Fruit fly (Drosophila melanogaster): ENCODE data around the gene nAChRbeta2.

nAChRbeta2 gene

DNA sequence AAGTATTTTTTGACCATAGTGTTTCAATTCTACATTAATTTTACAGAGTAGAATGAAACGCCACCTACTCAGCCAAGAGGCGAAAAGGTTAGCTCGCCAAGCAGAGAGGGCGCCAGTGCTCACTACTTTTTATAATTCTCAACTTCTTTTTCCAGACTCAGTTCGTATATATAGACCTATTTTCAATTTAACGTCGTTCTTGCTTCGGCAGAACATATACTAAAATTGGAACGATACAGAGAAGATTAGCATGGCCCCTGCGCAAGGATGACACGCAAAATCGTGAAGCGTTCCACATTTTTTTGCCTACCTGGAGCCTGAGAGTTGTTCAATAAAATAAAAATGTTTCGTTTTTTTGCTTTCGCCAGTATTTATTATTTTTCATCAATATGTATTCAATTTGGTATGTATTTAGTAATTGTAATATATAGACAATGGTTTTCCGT lies 42.1 kb upstream of the nAChRbeta2 start (continued):
- TF ChIP-seq CG14014 (GFP tag; IDR thresholded peaks at IDR 0.05) (peak; percentile 15; the same call in 1 of the 2 replicates), Taf1 (GFP tag; IDR thresholded peaks at IDR 0.05) (peak; percentile 15; the same call in 1 of the 2 replicates), CG17359 (tag; optimal IDR thresholded peaks at IDR 0.05) (peak; percentile 54), Six4 (GFP tag; optimal IDR thresholded peaks at IDR 0.05) (no peak), vfl (GFP tag; optimal IDR thresholded peaks at IDR 0.05) (peak; percentile 21), CG10274 (GFP tag; optimal IDR thresholded peaks at IDR 0.05) (no peak), abd-A (tag; optimal IDR thresholded peaks at IDR 0.05) (no peak), stc (GFP tag; IDR thresholded peaks at IDR 0.05) (no peak), E2f2 (GFP tag; IDR thresholded peaks at IDR 0.05) (peak; percentile 27; the same call in 1 of the 2 replicates), Sry-δ (GFP tag; optimal IDR thresholded peaks at IDR 0.05) (peak; percentile 39), phol (tag; optimal IDR thresholded peaks at IDR 0.05) (peak; percentile 24), chinmo (GFP tag; IDR thresholded peaks at IDR 0.05; ENCODE audit: partially characterized antibody) (peak; percentile 66; the same call in 2 of the 4 replicates), CG10654 (GFP tag; optimal IDR thresholded peaks at IDR 0.05) (no peak), CG10565 (GFP tag; optimal IDR thresholded peaks at IDR 0.05) (no peak), pan (optimal IDR thresholded peaks at IDR 0.05) (no peak), pan (GFP tag; optimal IDR thresholded peaks at IDR 0.05 in 1 of 2, IDR thresholded peaks at IDR 0.05 in 1 of 2) (peak in 1 of 2 experiments; percentile 72), CG3847 (GFP tag; IDR thresholded peaks at IDR 0.05) (peak; percentile 60), CG12236 (GFP tag; optimal IDR thresholded peaks at IDR 0.05) (peak; percentile 4), tup (GFP tag; optimal IDR thresholded peaks at IDR 0.05) (no peak), B-H2 (GFP tag; optimal IDR thresholded peaks at IDR 0.05) (peak; percentile 76), B-H1 (GFP tag; IDR thresholded peaks at IDR 0.05) (no peak; the same call in 2 of the 3 replicates), kay (GFP tag; optimal IDR thresholded peaks at IDR 0.05) (peak; percentile 18), CG2875 (GFP tag; optimal IDR thresholded peaks at IDR 0.05) (no peak), CG12391 (tag; optimal IDR thresholded peaks at IDR 0.05) (peak; percentile 44), CG10959 (GFP tag; IDR thresholded peaks at IDR 0.05) (no peak), sqz (GFP tag; optimal IDR thresholded peaks at IDR 0.05) (no peak), Xrp1 (GFP tag; IDR thresholded peaks at IDR 0.05) (peak; percentile 29; the same call in 1 of the 2 replicates), NK7.1 (GFP tag; optimal IDR thresholded peaks at IDR 0.05) (peak; percentile 35), Sox102F (GFP tag; optimal IDR thresholded peaks at IDR 0.05) (peak; percentile 70), pfk (GFP tag; optimal IDR thresholded peaks at IDR 0.05) (peak; percentile 9), Rfx (GFP tag; IDR thresholded peaks at IDR 0.05) (peak; percentile 90; the same call in 1 of the 2 replicates), cg (GFP tag; optimal IDR thresholded peaks at IDR 0.05) (no peak), CG10267 (tag; optimal IDR thresholded peaks at IDR 0.05) (peak; percentile 52), seq (GFP tag; IDR thresholded peaks at IDR 0.05) (no peak), CG30403 (GFP tag; optimal IDR thresholded peaks at IDR 0.05) (peak; percentile 60), lab (GFP tag; optimal IDR thresholded peaks at IDR 0.05) (peak; percentile 60), Oli (tag; optimal IDR thresholded peaks at IDR 0.05) (peak; percentile 34), gcm2 (GFP tag; optimal IDR thresholded peaks at IDR 0.05) (peak; percentile 61), Deaf1 (tag; optimal IDR thresholded peaks at IDR 0.05) (peak; percentile 4), Fer3 (tag; optimal IDR thresholded peaks at IDR 0.05) (peak; percentile 34), h (optimal IDR thresholded peaks at IDR 0.05) (no peak), ac (GFP tag; optimal IDR thresholded peaks at IDR 0.05) (no peak), CG34376 (GFP tag; optimal IDR thresholded peaks at IDR 0.05) (peak; percentile 65), sob (GFP tag; IDR thresholded peaks at IDR 0.05) (peak; percentile 74), sr (GFP tag; IDR thresholded peaks at IDR 0.05) (no peak; the same call in 2 of the 3 replicates), schlank (tag; optimal IDR thresholded peaks at IDR 0.05) (no peak), slou (GFP tag; optimal IDR thresholded peaks at IDR 0.05) (no peak), CG8765 (GFP tag; IDR thresholded peaks at IDR 0.05) (peak; percentile 31; the same call in 1 of the 2 replicates), pnt (GFP tag; optimal IDR thresholded peaks at IDR 0.05) (peak; percentile 26), Poxn (GFP tag; IDR thresholded peaks at IDR 0.05) (no peak), Nf-YB (GFP tag; optimal IDR thresholded peaks at IDR 0.05) (peak; percentile 7)
